Worm (Caenorhabditis elegans) whole organism, L3 larva: ENCODE measurements around the gene clec-133.

Experiments
- R02D3.7 ChIP-seq: fragments of 150-350 bp; optimal IDR thresholded peaks from 2 replicates; lab custom pipeline; 2014; ENCODE audit warnings: missing biosample characterization, missing genetic modification characterization
- ama-1 ChIP-seq: fragments of 150-350 bp; optimal IDR thresholded peaks from 2 replicates; lab custom pipeline; 2018
- ceh-28 ChIP-seq: fragments of 150-350 bp; optimal IDR thresholded peaks from 2 replicates; lab custom pipeline; 2014; ENCODE audit warnings: missing biosample characterization, missing genetic modification reagents, missing genetic modification characterization
- ceh-82 ChIP-seq: fragments of 150-350 bp; optimal IDR thresholded peaks from 2 replicates; lab custom pipeline; 2014; ENCODE audit warnings: missing biosample characterization, missing genetic modification characterization
- ceh-9 ChIP-seq: sonication (generic microtip); optimal IDR thresholded peaks from 2 replicates; lab custom pipeline; 2018; ENCODE audit warnings: missing biosample characterization, missing genetic modification characterization
- egl-27 ChIP-seq: sonication (generic microtip); optimal IDR thresholded peaks from 4 replicates; lab custom pipeline; 2017; ENCODE audit warnings: missing biosample characterization, missing genetic modification reagents, missing genetic modification characterization
- elt-1 ChIP-seq: fragments of 150-350 bp; optimal IDR thresholded peaks from 2 replicates; lab custom pipeline; 2014; ENCODE audit warnings: missing biosample characterization, missing genetic modification characterization
- elt-2 ChIP-seq: sonication (generic microtip); optimal IDR thresholded peaks from 2 replicates; lab custom pipeline; 2016; ENCODE audit warnings: missing genetic modification reagents, mild to moderate bottlenecking, missing genetic modification characterization, missing compliant biosample characterization
- elt-3 ChIP-seq, 3 experiments: fragments of 150-350 bp in 1 of 3; sonication (generic microtip) in 2 of 3; optimal IDR thresholded peaks; 2 replicates in 2 of 3; 4 replicates in 1 of 3; lab custom pipeline; 2014 to 2017; ENCODE audit warnings: missing biosample characterization in 3 of 3, missing genetic modification characterization in 3 of 3
- fkh-10 ChIP-seq: sonication (generic microtip); optimal IDR thresholded peaks from 2 replicates; lab custom pipeline; 2017; ENCODE audit warnings: missing biosample characterization, missing genetic modification reagents, missing genetic modification characterization
- fkh-2 ChIP-seq: fragments of 150-350 bp; optimal IDR thresholded peaks from 2 replicates; lab custom pipeline; 2014; ENCODE audit warnings: missing biosample characterization, missing genetic modification reagents, missing genetic modification characterization
- fos-1 ChIP-seq: fragments of 150-350 bp; optimal IDR thresholded peaks from 2 replicates; lab custom pipeline; 2014; ENCODE audit warnings: missing biosample characterization, missing genetic modification characterization
- hmg-11 ChIP-seq: sonication (generic microtip); optimal IDR thresholded peaks from 2 replicates; lab custom pipeline; 2016; ENCODE audit warnings: missing genetic modification characterization, missing compliant biosample characterization
- jun-1 ChIP-seq: fragments of 150-350 bp; optimal IDR thresholded peaks from 2 replicates; lab custom pipeline; 2014; ENCODE audit warnings: missing biosample characterization, missing genetic modification reagents, missing genetic modification characterization
- lsy-12 ChIP-seq: sonication (generic microtip); optimal IDR thresholded peaks from 2 replicates; lab custom pipeline; 2016; ENCODE audit warnings: mild to moderate bottlenecking, missing genetic modification characterization, missing compliant biosample characterization
- mdl-1 ChIP-seq: fragments of 150-350 bp; optimal IDR thresholded peaks from 2 replicates; lab custom pipeline; 2014; ENCODE audit warnings: missing biosample characterization, missing genetic modification characterization
- nfya-1 ChIP-seq: sonication (generic microtip); optimal IDR thresholded peaks from 2 replicates; lab custom pipeline; 2017; ENCODE audit warnings: missing genetic modification characterization, mild to moderate bottlenecking, missing compliant biosample characterization, antibody characterized with exemption, moderate library complexity; ENCODE audit not compliant: insufficient read depth
- nhr-11 ChIP-seq: fragments of 150-350 bp; optimal IDR thresholded peaks from 2 replicates; lab custom pipeline; 2014; ENCODE audit warnings: missing biosample characterization, missing genetic modification characterization
- nhr-12 ChIP-seq: fragments of 150-350 bp; optimal IDR thresholded peaks from 2 replicates; lab custom pipeline; 2014; ENCODE audit warnings: missing biosample characterization, missing genetic modification characterization
- nhr-23 ChIP-seq: fragments of 150-350 bp; optimal IDR thresholded peaks from 2 replicates; lab custom pipeline; 2014; ENCODE audit warnings: missing biosample characterization, missing genetic modification reagents, missing genetic modification characterization
- nhr-237 ChIP-seq: fragments of 150-350 bp; optimal IDR thresholded peaks from 2 replicates; lab custom pipeline; 2014; ENCODE audit warnings: missing biosample characterization, missing genetic modification characterization
- nhr-25 ChIP-seq: sonication (generic microtip); optimal IDR thresholded peaks from 2 replicates; lab custom pipeline; 2017; ENCODE audit warnings: missing biosample characterization, missing genetic modification characterization
- nhr-28 ChIP-seq: fragments of 150-350 bp; optimal IDR thresholded peaks from 2 replicates; lab custom pipeline; 2014; ENCODE audit warnings: missing biosample characterization, missing genetic modification characterization
- nhr-67 ChIP-seq: fragments of 150-350 bp; optimal IDR thresholded peaks from 2 replicates; lab custom pipeline; 2014; ENCODE audit warnings: missing biosample characterization, missing genetic modification characterization
- nhr-76 ChIP-seq: fragments of 150-350 bp; sonication (generic microtip); optimal IDR thresholded peaks from 5 replicates; lab custom pipeline; 2014; ENCODE audit warnings: missing biosample characterization, missing genetic modification characterization
- nhr-77 ChIP-seq: fragments of 150-350 bp; optimal IDR thresholded peaks from 2 replicates; lab custom pipeline; 2014; ENCODE audit warnings: missing biosample characterization, missing genetic modification characterization
- pqm-1 ChIP-seq: fragments of 150-350 bp; optimal IDR thresholded peaks from 2 replicates; lab custom pipeline; 2017; ENCODE audit warnings: missing biosample characterization, missing genetic modification characterization, inconsistent platforms
- sea-2 ChIP-seq: fragments of 150-350 bp; sonication (generic microtip); optimal IDR thresholded peaks from 4 replicates; lab custom pipeline; 2014; ENCODE audit warnings: missing biosample characterization, missing genetic modification reagents, missing genetic modification characterization
- skn-1 ChIP-seq: fragments of 150-350 bp; optimal IDR thresholded peaks from 2 replicates; lab custom pipeline; 2014; ENCODE audit warnings: missing biosample characterization, missing genetic modification characterization
- tbx-2 ChIP-seq: sonication (generic microtip); optimal IDR thresholded peaks from 2 replicates; lab custom pipeline; 2016; ENCODE audit warnings: mild to moderate bottlenecking, missing genetic modification characterization, missing compliant biosample characterization
- unc-39 ChIP-seq: sonication (generic microtip); optimal IDR thresholded peaks from 4 replicates; lab custom pipeline; 2017; ENCODE audit warnings: missing biosample characterization, missing genetic modification characterization
- unc-62 ChIP-seq: fragments of 150-350 bp; sonication (generic microtip); optimal IDR thresholded peaks from 4 replicates; lab custom pipeline; 2014; ENCODE audit warnings: missing biosample characterization, missing genetic modification reagents, missing genetic modification characterization
- zag-1 ChIP-seq: fragments of 150-350 bp; optimal IDR thresholded peaks from 2 replicates; lab custom pipeline; 2014; ENCODE audit warnings: missing biosample characterization, missing genetic modification characterization
- ztf-11 ChIP-seq: fragments of 150-350 bp; optimal IDR thresholded peaks from 2 replicates; lab custom pipeline; 2014; ENCODE audit warnings: missing biosample characterization, missing genetic modification characterization
- ztf-4 ChIP-seq: fragments of 150-350 bp; optimal IDR thresholded peaks from 2 replicates; lab custom pipeline; 2014; ENCODE audit warnings: missing biosample characterization, missing genetic modification characterization

clec-133 gene

ce11 chrII:3570927-3571538 lies 7.2 kb upstream of the clec-133 start, which contains the start of the genes clec-128 and clec-129:
Gene clec-128 (minus strand): TSS chrII:3571027.
Gene clec-129 (plus strand): TSS chrII:3571488.
- TF ChIP-seq ztf-11 (tag; lab: Kevin White, UChicago) (no peak), fos-1 (tag; lab: Kevin White, UChicago) (no peak), fkh-2 (tag; lab: Kevin White, UChicago) (no peak), ceh-9 (no peak), fkh-10 (GFP tag; lab: Kevin White, UChicago) (no peak), R02D3.7 (tag; lab: Kevin White, UChicago) (no peak), nfya-1 (tag; lab: Kevin White, UChicago) (no peak), elt-3 (tag; optimal IDR thresholded peaks at IDR 0.05; lab: Kevin White, UChicago) (no peak), elt-2 (tag; lab: Kevin White, UChicago) (no peak)

- no peak for TF ChIP-seq R02D3.7 (tag; lab: Kevin White, UChicago)
- no peak for TF ChIP-seq nhr-25 (tag; lab: Kevin White, UChicago)
- no peak for TF ChIP-seq pqm-1 (tag; lab: Kevin White, UChicago)
- no peak for TF ChIP-seq nhr-237 (tag; lab: Kevin White, UChicago)
- TF ChIP-seq elt-1 (tag; lab: Kevin White, UChicago): no peak
- TF ChIP-seq nhr-67 (tag; lab: Kevin White, UChicago): no peak
- TF ChIP-seq hmg-11: no peak
- no peak for TF ChIP-seq tbx-2 (tag; lab: Kevin White, UChicago)
- TF ChIP-seq zag-1 (tag; lab: Kevin White, UChicago): no peak
- no peak for TF ChIP-seq unc-39 (tag; lab: Kevin White, UChicago)
- no peak for TF ChIP-seq unc-62 (GFP tag; lab: Kevin White, UChicago)
- TF ChIP-seq elt-2 (tag; lab: Kevin White, UChicago): no peak
- TF ChIP-seq nhr-76 (tag; lab: Kevin White, UChicago): no peak
Observed at ce11 chrII:3573255-3573654, 5.0 kb upstream of the clec-133 start, which contains the start of gene clec-130. Gene clec-130 (plus strand): TSS chrII:3573555.

- no peak for TF ChIP-seq nhr-28
- TF ChIP-seq lsy-12 (tag; lab: Kevin White, UChicago): no peak
- TF ChIP-seq egl-27: no peak
- TF ChIP-seq mdl-1: no peak
- TF ChIP-seq ztf-11 (tag; lab: Kevin White, UChicago): no peak
- TF ChIP-seq tbx-2 (tag; lab: Kevin White, UChicago): no peak
- no peak for TF ChIP-seq ceh-28 (tag; lab: Kevin White, UChicago)
- TF ChIP-seq skn-1 (tag; lab: Kevin White, UChicago): no peak
- TF ChIP-seq ztf-4 (tag; lab: Kevin White, UChicago): no peak
- no peak for TF ChIP-seq nhr-12
- TF ChIP-seq nhr-67 (tag; lab: Kevin White, UChicago): no peak
- no peak for TF ChIP-seq jun-1 (tag; lab: Kevin White, UChicago)
- TF ChIP-seq, all 47 proteins: peak for 0
Observed at ce11 chrII:3576742-3577141, 1.5 kb upstream of the clec-133 start, which contains the start of gene clec-132. Gene clec-132 (plus strand): TSS chrII:3577042.

ce11 chrII:3579767-3580166 lies 1.5 kb downstream of the clec-133 start, which contains the start of gene clec-134:
Gene clec-134 (plus strand): TSS chrII:3580067.
- TF ChIP-seq fkh-2 (tag; lab: Kevin White, UChicago) (no peak), elt-1 (tag; lab: Kevin White, UChicago) (no peak), ztf-11 (tag; lab: Kevin White, UChicago) (no peak), ceh-28 (tag; lab: Kevin White, UChicago) (no peak), nhr-77 (no peak), elt-2 (tag; lab: Kevin White, UChicago) (no peak), skn-1 (tag; lab: Kevin White, UChicago) (no peak), ama-1 (lab: Kevin White, UChicago) (no peak), nhr-237 (tag; lab: Kevin White, UChicago) (no peak), ceh-82 (tag; lab: Kevin White, UChicago) (no peak)

- TF ChIP-seq unc-39 (tag; lab: Kevin White, UChicago) (no peak), fkh-10 (GFP tag; lab: Kevin White, UChicago) (no peak), elt-2 (tag; lab: Kevin White, UChicago) (no peak), nhr-11 (tag; lab: Kevin White, UChicago) (no peak), ceh-28 (tag; lab: Kevin White, UChicago) (no peak), nhr-28 (no peak), sea-2 (no peak), nhr-23 (tag; lab: Kevin White, UChicago) (no peak), hmg-11 (no peak), zag-1 (tag; lab: Kevin White, UChicago) (no peak), nfya-1 (tag; lab: Kevin White, UChicago) (no peak)
- TF ChIP-seq, all 47 proteins: peak for 0
Observed at ce11 chrII:3581752-3582151, 3.5 kb downstream of the clec-133 start, which contains the start of gene srh-59. Gene srh-59 (plus strand): TSS chrII:3582052.
